Worm (Caenorhabditis elegans) whole organism, L4/young adult: ENCODE results near the gene C53A3.3.

Source experiments
- dao-5 ChIP-seq: sonication (generic microtip); optimal IDR thresholded peaks from 2 replicates; lab custom pipeline; 2016; ENCODE audit warnings: missing genotype, missing genetic modification characterization, moderate library complexity, missing compliant biosample characterization
- him-1 ChIP-seq: sonication (generic microtip); optimal IDR thresholded peaks from 2 replicates; lab custom pipeline; 2016; ENCODE audit warnings: missing genotype, missing genetic modification reagents, missing genetic modification characterization, missing compliant biosample characterization

- TF ChIP-seq him-1 (tag; lab: Kevin White, UChicago) (no peak), dao-5 (tag; lab: Kevin White, UChicago) (no peak)
Measured at ce11 chrV:5760132-5760531, 3.8 kb downstream of the C53A3.3 start, which contains the start of gene C53A3.1.
